Fruit fly (Drosophila melanogaster) ovary, adult (tissue): ENCODE data around the gene CG32856.

Experiments used
- CG17801 ChIP-seq: fragments of 200-800 bp; optimal IDR thresholded peaks from 2 replicates; lab custom pipeline; 2019; ENCODE audit warnings: missing biosample characterization, mild to moderate bottlenecking, missing genetic modification characterization, moderate library complexity; ENCODE audit not compliant: partially characterized antibody

The CG32856 gene

DNA sequence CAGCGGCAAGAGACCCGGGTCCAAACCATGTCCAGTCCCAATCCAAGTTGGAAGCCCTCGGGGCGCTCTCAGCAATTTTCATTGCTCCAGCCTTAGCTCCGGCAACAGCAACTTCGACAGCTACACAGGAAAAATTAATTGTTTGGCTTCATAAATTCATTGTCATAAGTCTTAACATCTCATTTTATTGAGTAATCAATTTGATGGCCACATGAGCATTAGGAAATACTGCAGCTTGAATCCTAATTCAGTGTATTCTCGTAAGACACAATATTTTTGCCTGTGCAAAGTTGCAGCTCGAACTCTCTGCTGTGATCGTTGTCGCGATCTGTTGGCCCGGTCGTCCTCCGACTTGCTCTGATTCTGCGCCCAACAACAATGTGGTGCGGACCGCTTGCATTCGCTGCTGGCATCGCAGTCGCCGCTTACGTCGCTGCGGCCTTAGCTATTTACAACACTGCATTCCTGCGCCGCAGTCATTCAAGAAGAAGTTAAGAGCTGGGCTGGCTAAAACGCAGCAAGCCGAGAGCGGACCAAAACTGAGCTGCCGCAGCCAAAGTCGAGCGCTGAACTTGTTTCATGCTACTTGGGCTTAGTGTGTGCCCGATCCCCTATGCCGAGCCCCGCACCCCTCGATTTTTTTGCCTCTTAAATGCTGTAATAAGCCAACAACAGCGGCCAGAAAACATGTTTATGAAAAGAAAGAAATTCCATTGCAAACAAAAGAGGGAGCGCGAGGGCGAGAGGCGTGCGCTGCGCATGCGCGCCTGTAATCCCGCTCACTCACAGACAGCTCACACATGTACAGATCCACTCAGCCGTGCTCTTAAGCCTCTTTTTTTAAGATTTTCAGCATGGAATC, 45.6 kb downstream of the CG32856 start:
- TF ChIP-seq CG17801, result no peak

DNA sequence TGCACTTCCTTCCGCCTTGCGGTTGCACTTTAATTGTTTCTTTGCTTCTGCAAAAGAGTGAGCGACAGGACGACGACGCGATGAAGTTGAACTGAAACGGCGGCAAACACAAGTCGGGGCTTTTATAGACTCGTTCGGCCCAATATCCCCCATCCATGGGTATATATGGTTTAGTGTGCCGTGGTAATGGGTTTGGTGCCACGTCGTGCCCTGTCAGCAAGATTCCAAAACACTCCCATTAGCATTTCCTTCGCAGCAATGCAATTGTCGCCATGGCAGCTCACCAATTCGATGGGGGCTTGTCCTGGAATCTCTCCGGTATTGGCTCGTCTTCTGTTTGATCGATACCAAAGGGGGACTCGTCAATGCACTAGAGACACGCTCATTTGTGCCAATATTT, 47.2 kb downstream of the CG32856 start, which contains the start of gene CG45105:
CG45105 (minus strand) TSS at position 101 of the 400 bp plus-strand sequence.
- TF ChIP-seq CG17801, result no peak
